Fruit fly (Drosophila melanogaster): ENCODE measurements around the gene CG42749.

- TF ChIP-seq pan (optimal IDR thresholded peaks at IDR 0.05): no peak
- no peak for TF ChIP-seq Vsx2 (GFP tag; optimal IDR thresholded peaks at IDR 0.05; ENCODE audit: partially characterized antibody)
- no peak for TF ChIP-seq N (GFP tag; optimal IDR thresholded peaks at IDR 0.05)
- no peak for TF ChIP-seq dl (GFP tag; optimal IDR thresholded peaks at IDR 0.05; ENCODE audit: insufficient read depth in 1 of 2, partially characterized antibody in 2 of 2)
- no peak for TF ChIP-seq dmrt93B (GFP tag; optimal IDR thresholded peaks at IDR 0.05)
Measured at dm6 chrX:5312958-5313357, 17.1 kb downstream of the CG42749 start, which contains the start of gene CG4198.
